Fruit fly (Drosophila melanogaster): ENCODE results near the gene Gr98d.
A peak's percentile ranks its signal among the peaks of the same experiment; 100 is the strongest.

Gene Gr98d

DNA sequence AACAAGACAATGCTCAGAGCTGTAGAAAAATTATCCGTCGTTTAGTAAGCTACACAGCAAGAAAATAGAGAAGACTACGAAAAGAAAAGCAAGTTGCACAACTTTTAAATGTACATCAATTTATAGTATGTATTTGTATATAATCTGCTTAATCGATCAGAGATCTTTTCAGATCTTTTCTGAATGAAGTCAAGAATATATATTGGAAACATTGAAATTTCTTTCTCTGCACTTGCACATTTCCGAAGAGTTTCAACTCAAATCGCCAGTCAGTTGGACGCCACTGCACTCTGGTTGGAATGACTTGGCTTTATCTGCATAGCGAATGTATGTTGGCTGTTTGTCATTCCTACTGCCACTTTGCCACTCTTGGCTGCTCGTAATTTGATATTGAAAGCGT, 8.1 kb downstream of the Gr98d start (continued):
- no peak for TF ChIP-seq CG6276 (GFP tag; optimal IDR thresholded peaks at IDR 0.05)
- no peak for TF ChIP-seq dsx (GFP tag; optimal IDR thresholded peaks at IDR 0.05; ENCODE audit: poor library complexity, severe bottlenecking)
- peak; percentile 94 for TF ChIP-seq CG6163 (GFP tag; IDR thresholded peaks at IDR 0.05)
- peak; percentile 88 for TF ChIP-seq OdsH (GFP tag; optimal IDR thresholded peaks at IDR 0.05)
- no peak for TF ChIP-seq Hr38 (GFP tag; optimal IDR thresholded peaks at IDR 0.05)
- TF ChIP-seq fd85E (GFP tag; optimal IDR thresholded peaks at IDR 0.05), result peak; percentile 67
- no peak for TF ChIP-seq CG9139 (GFP tag; optimal IDR thresholded peaks at IDR 0.05)
- TF ChIP-seq CG11902 (GFP tag; optimal IDR thresholded peaks at IDR 0.05), result peak; percentile 87
- TF ChIP-seq Met (GFP tag; optimal IDR thresholded peaks at IDR 0.05), result peak; percentile 90
- TF ChIP-seq Eip93F (GFP tag; optimal IDR thresholded peaks at IDR 0.05), result no peak
- peak; percentile 86 for TF ChIP-seq CG11762 (GFP tag; optimal IDR thresholded peaks at IDR 0.05; ENCODE audit: insufficient read depth)
- TF ChIP-seq CG8319 (GFP tag; optimal IDR thresholded peaks at IDR 0.05), result peak; percentile 91
- TF ChIP-seq Ets21C (GFP tag; optimal IDR thresholded peaks at IDR 0.05), result peak; percentile 78
- peak; percentile 84 for TF ChIP-seq Hr39 (GFP tag; optimal IDR thresholded peaks at IDR 0.05)
- TF ChIP-seq dac (GFP tag; optimal IDR thresholded peaks at IDR 0.05), result peak; percentile 54
- TF ChIP-seq Lpt (GFP tag; optimal IDR thresholded peaks at IDR 0.05), result peak; percentile 75
- TF ChIP-seq CG3032 (tag; optimal IDR thresholded peaks at IDR 0.05), result peak; percentile 65
- peak; percentile 89 for TF ChIP-seq topi (GFP tag; optimal IDR thresholded peaks at IDR 0.05)
- peak; percentile 52 for TF ChIP-seq spab (GFP tag; optimal IDR thresholded peaks at IDR 0.05)
- TF ChIP-seq CG6792 (GFP tag; optimal IDR thresholded peaks at IDR 0.05), result peak; percentile 89
- peak; percentile 29 to 64 for TF ChIP-seq salr (GFP tag; optimal IDR thresholded peaks at IDR 0.05)
- peak; percentile 84 for TF ChIP-seq Sox14 (GFP tag; optimal IDR thresholded peaks at IDR 0.05)
- peak; percentile 93 for TF ChIP-seq CG15336 (GFP tag; IDR thresholded peaks at IDR 0.05)
- peak; percentile 80 for TF ChIP-seq CG10669 (GFP tag; optimal IDR thresholded peaks at IDR 0.05)
- peak; percentile 57 for TF ChIP-seq Blimp-1 (GFP tag; optimal IDR thresholded peaks at IDR 0.05)
- peak; percentile 91 for TF ChIP-seq esn (GFP tag; optimal IDR thresholded peaks at IDR 0.05)
- peak; percentile 62 for TF ChIP-seq fd59A (GFP tag; optimal IDR thresholded peaks at IDR 0.05)
- TF ChIP-seq CG8632 (GFP tag; optimal IDR thresholded peaks at IDR 0.05), result peak; percentile 84
- TF ChIP-seq net (GFP tag; optimal IDR thresholded peaks at IDR 0.05), result peak; percentile 82
- peak; percentile 57 for TF ChIP-seq CG6808 (GFP tag; optimal IDR thresholded peaks at IDR 0.05)
- TF ChIP-seq cyc (GFP tag; optimal IDR thresholded peaks at IDR 0.05), result peak; percentile 87

DNA sequence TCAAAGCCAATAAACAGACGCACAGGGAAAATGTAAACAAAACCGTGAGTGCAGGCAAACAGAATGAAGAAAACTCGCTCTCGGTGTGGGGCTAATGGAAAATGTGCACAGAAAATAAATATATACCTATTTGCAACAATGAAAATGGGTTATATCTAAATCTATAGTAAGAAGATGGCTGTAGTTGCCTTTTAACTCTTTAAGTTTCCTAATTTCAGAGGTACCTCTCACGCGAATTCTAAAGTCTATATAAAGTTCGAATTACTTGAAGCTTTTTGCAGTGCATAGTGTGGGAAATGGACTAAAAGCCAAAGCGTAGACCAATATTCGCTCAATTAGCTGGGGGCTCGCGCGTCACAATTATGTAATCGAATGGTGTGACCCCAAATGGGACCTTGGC, 9.1 kb downstream of the Gr98d start:
- TF ChIP-seq Sox102F (GFP tag; optimal IDR thresholded peaks at IDR 0.05) (no peak), ss (GFP tag; optimal IDR thresholded peaks at IDR 0.05) (no peak), Sox14 (GFP tag; optimal IDR thresholded peaks at IDR 0.05) (peak; percentile 71), CG1621 (tag; optimal IDR thresholded peaks at IDR 0.05) (peak; percentile 13), CG11902 (GFP tag; optimal IDR thresholded peaks at IDR 0.05) (no peak), CG34406 (GFP tag; optimal IDR thresholded peaks at IDR 0.05) (peak; percentile 33), esn (GFP tag; optimal IDR thresholded peaks at IDR 0.05) (no peak), CG15336 (GFP tag; IDR thresholded peaks at IDR 0.05) (peak; percentile 94), CG6792 (GFP tag; optimal IDR thresholded peaks at IDR 0.05) (peak; percentile 39), svp (GFP tag) (no peak), CG11762 (GFP tag; optimal IDR thresholded peaks at IDR 0.05; ENCODE audit: insufficient read depth) (peak; percentile 56), CG10669 (GFP tag; optimal IDR thresholded peaks at IDR 0.05) (peak; percentile 26), fd59A (GFP tag; optimal IDR thresholded peaks at IDR 0.05) (peak; percentile 20), CG31627 (GFP tag; optimal IDR thresholded peaks at IDR 0.05) (peak; percentile 12), CG8119 (GFP tag; IDR thresholded peaks at IDR 0.05) (peak; percentile 92), salr (GFP tag; optimal IDR thresholded peaks at IDR 0.05) (peak in 1 of 2 experiments; percentile 69), pdm3 (GFP tag; optimal IDR thresholded peaks at IDR 0.05) (peak; percentile 74), Gug (GFP tag; IDR thresholded peaks at IDR 0.05) (peak; percentile 88), dsx (GFP tag; optimal IDR thresholded peaks at IDR 0.05; ENCODE audit: poor library complexity, severe bottlenecking) (no peak), Smox (GFP tag; optimal IDR thresholded peaks at IDR 0.05) (no peak), topi (GFP tag; optimal IDR thresholded peaks at IDR 0.05) (no peak), CG9139 (GFP tag; optimal IDR thresholded peaks at IDR 0.05) (no peak), Ets96B (tag; optimal IDR thresholded peaks at IDR 0.05) (peak; percentile 45), CG32006 (GFP tag; optimal IDR thresholded peaks at IDR 0.05) (peak; percentile 93), CG3919 (GFP tag; optimal IDR thresholded peaks at IDR 0.05) (peak; percentile 77), CG6163 (GFP tag; IDR thresholded peaks at IDR 0.05) (peak; percentile 84), CG4318 (GFP tag; optimal IDR thresholded peaks at IDR 0.05) (peak; percentile 83), Sox15 (GFP tag; optimal IDR thresholded peaks at IDR 0.05) (peak; percentile 14), CG7368 (GFP tag; optimal IDR thresholded peaks at IDR 0.05) (peak; percentile 44), CG8632 (GFP tag; optimal IDR thresholded peaks at IDR 0.05) (peak; percentile 37), dac (GFP tag; optimal IDR thresholded peaks at IDR 0.05) (peak; percentile 81), lz (GFP tag; optimal IDR thresholded peaks at IDR 0.05) (peak; percentile 2)

Measured in whole organism, prepupa.